Worm (Caenorhabditis elegans) whole organism, L1 larva: Measurements from ENCODE around the gene faah-2.

ENCODE experiments used
- C34B4.2 ChIP-seq: sonication (generic microtip); optimal IDR thresholded peaks from 2 replicates; lab custom pipeline; 2017; ENCODE audit warnings: mild to moderate bottlenecking, missing genetic modification characterization, missing compliant biosample characterization
- F16B12.6 ChIP-seq: fragments of 150-350 bp; optimal IDR thresholded peaks from 2 replicates; lab custom pipeline; 2014; ENCODE audit warnings: missing biosample characterization, missing genetic modification characterization
- Y116A8C.19 ChIP-seq: sonication (generic microtip); optimal IDR thresholded peaks from 2 replicates; lab custom pipeline; 2016; ENCODE audit warnings: missing compliant biosample characterization, missing genetic modification characterization, borderline replicate concordance
- ama-1 ChIP-seq: fragments of 150-350 bp; optimal IDR thresholded peaks from 2 replicates; lab custom pipeline; 2014
- blmp-1 ChIP-seq: fragments of 150-350 bp; optimal IDR thresholded peaks from 2 replicates; lab custom pipeline; 2014; ENCODE audit warnings: missing biosample characterization, missing genetic modification characterization
- ceh-63 ChIP-seq: fragments of 200-800 bp; sonication (Bioruptor generic); optimal IDR thresholded peaks from 2 replicates; lab custom pipeline; 2018; ENCODE audit warnings: mild to moderate bottlenecking, missing genetic modification characterization, missing compliant biosample characterization
- ceh-8 ChIP-seq: fragments of 200-800 bp; sonication (Bioruptor generic); optimal IDR thresholded peaks from 2 replicates; lab custom pipeline; 2018; ENCODE audit warnings: mild to moderate bottlenecking, missing genetic modification characterization, moderate library complexity, missing compliant biosample characterization
- ceh-88 ChIP-seq: fragments of 200-800 bp; sonication (Bioruptor generic); IDR thresholded peaks from 2 replicates; pipeline ENCODE4 v1.3.6; 2022; ENCODE audit warnings: missing genetic modification characterization, missing compliant biosample characterization
- ces-1 ChIP-seq: fragments of 150-350 bp; optimal IDR thresholded peaks from 2 replicates; lab custom pipeline; 2014; ENCODE audit warnings: missing biosample characterization, missing genetic modification reagents, missing genetic modification characterization
- dpl-1 ChIP-seq, 3 experiments: fragments of 150-350 bp in 2 of 3; sonication (generic microtip) in 1 of 3; optimal IDR thresholded peaks; 2 replicates each; lab custom pipeline; 2014 to 2017; ENCODE audit warnings: missing biosample characterization in 3 of 3, missing genetic modification characterization in 3 of 3, missing genetic modification reagents in 3 of 3
- efl-1 ChIP-seq, 4 experiments: fragments of 150-350 bp; optimal IDR thresholded peaks in 3 of 4; peaks in 1 of 4; 1 replicate in 1 of 4; 2 replicates in 3 of 4; lab custom pipeline; 2014; ENCODE audit warnings: missing biosample characterization in 2 of 4, missing genetic modification characterization in 2 of 4, missing genetic modification reagents in 2 of 4
- egl-27 ChIP-seq, 2 experiments: fragments of 150-350 bp in 1 of 2; sonication (generic microtip); optimal IDR thresholded peaks; 3 replicates each; lab custom pipeline; 2017 to 2018; ENCODE audit warnings: missing biosample characterization in 2 of 2, missing genetic modification characterization in 2 of 2, missing genetic modification reagents in 2 of 2
- elt-2 ChIP-seq: sonication (generic microtip); optimal IDR thresholded peaks from 2 replicates; lab custom pipeline; 2016; ENCODE audit warnings: missing genetic modification characterization, mild to moderate bottlenecking, inconsistent platforms, missing compliant biosample characterization, missing genetic modification reagents
- elt-3 ChIP-seq, 6 experiments: fragments of 150-350 bp in 1 of 6; sonication (generic microtip); optimal IDR thresholded peaks; 2 replicates each; lab custom pipeline; 2017 to 2018; ENCODE audit warnings: missing biosample characterization in 6 of 6, missing genetic modification characterization in 6 of 6, inconsistent platforms in 1 of 6
- fkh-4 ChIP-seq: sonication (generic microtip); optimal IDR thresholded peaks from 2 replicates; lab custom pipeline; 2016; ENCODE audit warnings: missing compliant biosample characterization, missing genetic modification characterization, borderline replicate concordance
- jun-1 ChIP-seq: fragments of 150-350 bp; optimal IDR thresholded peaks from 2 replicates; lab custom pipeline; 2014; ENCODE audit warnings: missing biosample characterization, missing genetic modification reagents, missing genetic modification characterization
- lin-13 ChIP-seq: fragments of 150-350 bp; optimal IDR thresholded peaks from 2 replicates; lab custom pipeline; 2014; ENCODE audit warnings: missing biosample characterization, missing genetic modification reagents, missing genetic modification characterization
- lin-14 ChIP-seq: fragments of 200-800 bp; sonication (Bioruptor generic); optimal IDR thresholded peaks from 2 replicates; lab custom pipeline; 2018; ENCODE audit warnings: mild to moderate bottlenecking, missing genetic modification characterization, moderate library complexity, missing compliant biosample characterization
- lsy-2 ChIP-seq, 2 experiments: fragments of 150-350 bp; optimal IDR thresholded peaks; 2 replicates each; lab custom pipeline; 2014; ENCODE audit warnings: missing biosample characterization in 2 of 2, missing genetic modification characterization in 2 of 2
- nhr-20 ChIP-seq: sonication (generic microtip); optimal IDR thresholded peaks from 2 replicates; lab custom pipeline; 2016; ENCODE audit warnings: mild to moderate bottlenecking, missing genetic modification characterization, missing compliant biosample characterization
- nhr-28 ChIP-seq: fragments of 150-350 bp; optimal IDR thresholded peaks from 2 replicates; lab custom pipeline; 2014; ENCODE audit warnings: missing biosample characterization, missing genetic modification characterization
- nhr-84 ChIP-seq: sonication (generic microtip); optimal IDR thresholded peaks from 2 replicates; lab custom pipeline; 2017; ENCODE audit warnings: missing biosample characterization, missing genetic modification characterization
- nhr-85 ChIP-seq: sonication (generic microtip); peaks from one replicate; lab custom pipeline; 2016; ENCODE audit warnings: missing genetic modification characterization, inconsistent platforms, missing compliant biosample characterization
- pag-3 ChIP-seq: sonication (generic microtip); optimal IDR thresholded peaks from 2 replicates; lab custom pipeline; 2017; ENCODE audit warnings: missing genetic modification characterization, mild to moderate bottlenecking, missing compliant biosample characterization, antibody characterized with exemption, borderline replicate concordance; ENCODE audit not compliant: insufficient read depth
- pqm-1 ChIP-seq: sonication (generic microtip); optimal IDR thresholded peaks from 3 replicates; lab custom pipeline; 2017; ENCODE audit warnings: missing biosample characterization, missing genetic modification characterization
- rnt-1 ChIP-seq: sonication (generic microtip); optimal IDR thresholded peaks from 2 replicates; lab custom pipeline; 2016; ENCODE audit warnings: mild to moderate bottlenecking, missing genetic modification characterization, moderate library complexity, missing compliant biosample characterization
- snpc-4 ChIP-seq: fragments of 150-350 bp; optimal IDR thresholded peaks from 2 replicates; lab custom pipeline; 2014; ENCODE audit warnings: missing biosample characterization, missing genetic modification characterization
- sox-4 ChIP-seq: sonication (generic microtip); optimal IDR thresholded peaks from 2 replicates; lab custom pipeline; 2016; ENCODE audit warnings: missing genetic modification characterization, missing compliant biosample characterization
- sptf-1 ChIP-seq: fragments of 150-350 bp; optimal IDR thresholded peaks from 2 replicates; lab custom pipeline; 2014; ENCODE audit warnings: missing biosample characterization, missing genetic modification characterization
- sup-37 ChIP-seq: fragments of 200-800 bp; sonication (Bioruptor generic); optimal IDR thresholded peaks from 2 replicates; lab custom pipeline; 2018; ENCODE audit warnings: mild to moderate bottlenecking, missing genetic modification characterization, missing compliant biosample characterization
- swsn-7 ChIP-seq: sonication (generic microtip); optimal IDR thresholded peaks from 2 replicates; lab custom pipeline; 2016; ENCODE audit warnings: missing genetic modification characterization, missing compliant biosample characterization
- tbx-2 ChIP-seq: sonication (generic microtip); optimal IDR thresholded peaks from 2 replicates; lab custom pipeline; 2016; ENCODE audit warnings: missing genetic modification characterization, missing compliant biosample characterization
- tlp-1 ChIP-seq: fragments of 150-350 bp; optimal IDR thresholded peaks from 2 replicates; lab custom pipeline; 2014; ENCODE audit warnings: missing biosample characterization, missing genetic modification characterization
- unc-30 ChIP-seq: sonication (generic microtip); optimal IDR thresholded peaks from 2 replicates; lab custom pipeline; 2017; ENCODE audit warnings: missing biosample characterization, missing genetic modification characterization
- vab-15 ChIP-seq: sonication (generic microtip); optimal IDR thresholded peaks from 2 replicates; lab custom pipeline; 2017; ENCODE audit warnings: missing genotype, mild to moderate bottlenecking, missing genetic modification characterization, missing compliant biosample characterization

The faah-2 gene

ce11 chrIV:8170264-8170663 is 18.0 kb downstream of the faah-2 start (continued):
- TF ChIP-seq F16B12.6 (no peak), unc-30 (tag; lab: Kevin White, UChicago) (no peak), pag-3 (no peak), tbx-2 (no peak), ces-1 (no peak)
- TF ChIP-seq, all 84 proteins: peak for 11

DNA sequence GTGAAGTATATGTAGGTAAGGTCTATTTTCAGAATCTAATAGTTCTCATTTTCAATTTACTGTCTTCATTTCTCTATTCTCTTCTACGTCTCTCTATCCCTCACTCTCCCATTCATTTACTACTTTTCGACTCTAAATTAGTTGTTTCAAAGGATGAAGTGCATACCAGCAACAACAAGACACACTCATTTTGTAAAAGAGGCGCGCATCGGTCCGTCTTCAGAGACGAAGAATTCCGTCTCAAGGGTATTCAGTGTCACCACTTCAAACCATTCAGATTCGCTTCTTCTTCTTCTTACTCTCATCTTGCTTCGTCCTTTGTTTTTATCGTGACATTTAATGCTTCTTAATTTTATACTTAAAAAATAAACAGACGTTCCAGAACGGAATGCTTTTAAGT is 19.1 kb downstream of the faah-2 start:
- TF ChIP-seq lin-14 (GFP tag; lab: Kevin White, UChicago): peak; percentile 51
- peak; percentile 75 for TF ChIP-seq nhr-85 (tag; lab: Kevin White, UChicago)
- TF ChIP-seq Y116A8C.19: no peak
- peak; percentile 7 for TF ChIP-seq blmp-1 (tag; lab: Kevin White, UChicago)
- no peak for TF ChIP-seq nhr-84 (tag; lab: Kevin White, UChicago)

DNA sequence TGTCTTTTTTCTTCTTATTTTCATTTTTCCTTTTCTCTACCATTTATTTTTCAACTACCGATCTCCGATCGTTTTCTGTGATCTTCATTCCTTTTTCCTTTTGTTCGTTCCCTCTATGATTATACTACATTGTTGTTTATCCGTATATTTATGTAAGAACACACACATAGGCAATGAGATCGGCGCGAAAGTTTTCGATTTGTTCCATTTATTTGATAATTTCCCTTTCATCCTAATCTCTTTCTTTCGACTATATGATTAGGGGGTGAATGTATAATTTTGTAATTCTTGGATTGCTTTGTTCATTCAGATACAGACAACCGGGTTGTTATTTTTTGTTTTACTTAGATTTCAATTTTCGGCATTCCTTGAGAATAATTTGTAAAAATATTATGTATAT is 21.4 kb downstream of the faah-2 start:
- TF ChIP-seq sup-37 (no peak), efl-1 (optimal IDR thresholded peaks at IDR 0.05; lab: Kevin White, UChicago) (no peak), efl-1 (GFP tag; optimal IDR thresholded peaks at IDR 0.05 in 1 of 2; lab: Kevin White, UChicago) (peak in 1 of 2 experiments; percentile 18), blmp-1 (tag; lab: Kevin White, UChicago) (peak; percentile 85), F16B12.6 (no peak)

ce11 chrIV:8174792-8175191 is 22.5 kb downstream of the faah-2 start:
- TF ChIP-seq pag-3 (no peak), snpc-4 (no peak), ceh-8 (GFP tag; lab: Kevin White, UChicago) (no peak), elt-3 (tag; optimal IDR thresholded peaks at IDR 0.05; lab: Kevin White, UChicago) (peak in 1 of 6 experiments; percentile 12), sptf-1 (tag; lab: Kevin White, UChicago) (no peak), jun-1 (tag; lab: Kevin White, UChicago) (no peak), C34B4.2 (no peak), Y116A8C.19 (no peak), sox-4 (tag; lab: Kevin White, UChicago) (no peak), lsy-2 (tag; optimal IDR thresholded peaks at IDR 0.05; lab: Kevin White, UChicago) (no peak), lin-14 (GFP tag; lab: Kevin White, UChicago) (peak; percentile 45), sup-37 (no peak), egl-27 (tag; optimal IDR thresholded peaks at IDR 0.05; lab: Kevin White, UChicago) (no peak), blmp-1 (tag; lab: Kevin White, UChicago) (peak; percentile 83), nhr-28 (tag; lab: Kevin White, UChicago) (no peak), rnt-1 (tag; lab: Kevin White, UChicago) (no peak), swsn-7 (tag; lab: Kevin White, UChicago) (no peak), elt-2 (tag; lab: Kevin White, UChicago) (peak; percentile 13), pqm-1 (tag; lab: Kevin White, UChicago) (no peak), ama-1 (no peak), lin-13 (GFP tag; lab: Kevin White, UChicago) (no peak), tlp-1 (tag; lab: Kevin White, UChicago) (no peak), ceh-88 (GFP tag; lab: Robert Waterston, UW) (no peak), ceh-63 (GFP tag; lab: Kevin White, UChicago) (no peak), dpl-1 (GFP tag; optimal IDR thresholded peaks at IDR 0.05; lab: Kevin White, UChicago) (no peak), fkh-4 (tag; lab: Kevin White, UChicago) (no peak), vab-15 (tag; lab: Kevin White, UChicago) (no peak), nhr-20 (tag; lab: Kevin White, UChicago) (no peak)
